Fruit fly (Drosophila melanogaster) whole organism, embryonic: Measurements from ENCODE around the gene CG16812.

Source experiments
- Abd-B ChIP-seq: fragments of 200-800 bp; sonication (Bioruptor generic); optimal IDR thresholded peaks from 2 replicates; lab custom pipeline; 2018; ENCODE audit warnings: missing biosample characterization, mild to moderate bottlenecking, missing genetic modification characterization, moderate library complexity
- CG1024 ChIP-seq: fragments of 200-800 bp; sonication (Bioruptor generic); IDR thresholded peaks from 2 replicates; pipeline ENCODE4 v1.3.6; 2022; ENCODE audit warnings: missing biosample characterization, missing genetic modification characterization
- CG10267 ChIP-seq: fragments of 200-800 bp; sonication (Bioruptor generic); optimal IDR thresholded peaks from 2 replicates; lab custom pipeline; 2018; ENCODE audit warnings: missing biosample characterization, mild to moderate bottlenecking, missing genetic modification characterization, moderate library complexity
- CG13287 ChIP-seq: fragments of 200-800 bp; sonication (Bioruptor generic); IDR thresholded peaks from 2 replicates; pipeline ENCODE4 v1.3.6; 2022; ENCODE audit warnings: missing biosample characterization, missing genetic modification characterization; ENCODE audit not compliant: partially characterized antibody
- CG15514 ChIP-seq: fragments of 200-800 bp; sonication (Bioruptor generic); optimal IDR thresholded peaks from 3 replicates; lab custom pipeline; 2017; ENCODE audit warnings: missing biosample characterization, missing genetic modification characterization, mild to moderate bottlenecking, moderate library complexity, missing genetic modification reagents
- CG17328 ChIP-seq: fragments of 200-800 bp; sonication (Bioruptor generic); IDR thresholded peaks from 2 replicates; pipeline ENCODE4 v1.3.6; 2022; ENCODE audit warnings: missing biosample characterization, missing genetic modification characterization
- CG2199 ChIP-seq: fragments of 200-800 bp; sonication (Bioruptor generic); IDR thresholded peaks from 3 replicates; pipeline ENCODE4 v1.3.6; 2022; ENCODE audit warnings: missing biosample characterization, missing genetic modification characterization
- CG31441 ChIP-seq: fragments of 200-800 bp; sonication (Bioruptor generic); IDR thresholded peaks from 2 replicates; pipeline ENCODE4 v1.3.6; 2022; ENCODE audit warnings: missing biosample characterization, missing genetic modification characterization
- CG42726 ChIP-seq: fragments of 200-800 bp; sonication (Bioruptor generic); IDR thresholded peaks from 2 replicates; pipeline ENCODE4 v1.3.6; 2022; ENCODE audit warnings: missing biosample characterization, missing genetic modification characterization; ENCODE audit not compliant: partially characterized antibody
- CG6654 ChIP-seq: fragments of 200-800 bp; sonication (Bioruptor generic); optimal IDR thresholded peaks from 2 replicates; lab custom pipeline; 2017; ENCODE audit warnings: missing biosample characterization, mild to moderate bottlenecking, missing genetic modification characterization
- CG7987 ChIP-seq: fragments of 200-800 bp; sonication (Bioruptor generic); optimal IDR thresholded peaks from 2 replicates; lab custom pipeline; 2018; ENCODE audit warnings: missing biosample characterization, mild to moderate bottlenecking, missing genetic modification characterization, moderate library complexity
- D19B ChIP-seq: fragments of 200-800 bp; sonication (Bioruptor generic); optimal IDR thresholded peaks from 2 replicates; lab custom pipeline; 2017; ENCODE audit warnings: missing biosample characterization, mild to moderate bottlenecking, missing genetic modification characterization
- Deaf1 ChIP-seq: fragments of 200-800 bp; optimal IDR thresholded peaks from 3 replicates; lab custom pipeline; 2019; ENCODE audit warnings: missing biosample characterization, mild to moderate bottlenecking, missing genetic modification characterization, moderate library complexity
- HLH4C ChIP-seq: fragments of 200-800 bp; sonication (Bioruptor generic); IDR thresholded peaks from 3 replicates; pipeline ENCODE4 v1.3.6; 2022; ENCODE audit warnings: missing biosample characterization, missing genetic modification characterization; ENCODE audit not compliant: partially characterized antibody
- Hmr ChIP-seq: fragments of 200-800 bp; sonication (Bioruptor generic); optimal IDR thresholded peaks from 3 replicates; lab custom pipeline; 2017; ENCODE audit warnings: mild to moderate bottlenecking, missing biosample characterization, missing genetic modification reagents, missing genetic modification characterization
- Med ChIP-seq: fragments of 200-800 bp; sonication (Bioruptor generic); peaks from one replicate; lab custom pipeline; 2016; ENCODE audit warnings: missing biosample characterization, missing genetic modification characterization, mild to moderate bottlenecking, inconsistent platforms, moderate library complexity
- Oli ChIP-seq: fragments of 200-800 bp; sonication (Bioruptor generic); optimal IDR thresholded peaks from 2 replicates; lab custom pipeline; 2018; ENCODE audit warnings: missing biosample characterization, mild to moderate bottlenecking, missing genetic modification characterization, moderate library complexity
- Sry-δ ChIP-seq: fragments of 200-800 bp; sonication (Bioruptor generic); optimal IDR thresholded peaks from 2 replicates; lab custom pipeline; 2016; ENCODE audit warnings: missing biosample characterization, missing genetic modification characterization
- Xrp1 ChIP-seq: fragments of 200-800 bp; sonication (Bioruptor generic); IDR thresholded peaks from 2 replicates; pipeline ENCODE4 v1.3.6; 2022; ENCODE audit warnings: missing biosample characterization, missing genetic modification characterization
- ap ChIP-seq: fragments of 200-800 bp; sonication (Bioruptor generic); IDR thresholded peaks from 2 replicates; pipeline ENCODE4 v1.3.6; 2022; ENCODE audit warnings: missing biosample characterization, missing genetic modification characterization
- bowl ChIP-seq: fragments of 200-800 bp; sonication (Bioruptor generic); IDR thresholded peaks from 2 replicates; pipeline ENCODE4 v1.3.6; 2022; ENCODE audit warnings: missing biosample characterization, missing genetic modification characterization
- chinmo ChIP-seq: fragments of 200-800 bp; sonication (Bioruptor generic); IDR thresholded peaks from 4 replicates; pipeline ENCODE4 v1.3.6; 2022; ENCODE audit warnings: missing biosample characterization, missing genetic modification characterization; ENCODE audit not compliant: partially characterized antibody
- cwo ChIP-seq: fragments of 200-800 bp; sonication (Bioruptor generic); optimal IDR thresholded peaks from 3 replicates; lab custom pipeline; 2017; ENCODE audit warnings: missing biosample characterization, missing genetic modification characterization, mild to moderate bottlenecking, moderate library complexity, missing genetic modification reagents
- dmrt99B ChIP-seq: fragments of 200-800 bp; sonication (Bioruptor generic); optimal IDR thresholded peaks from 2 replicates; lab custom pipeline; 2018; ENCODE audit warnings: missing biosample characterization, mild to moderate bottlenecking, missing genetic modification characterization, moderate library complexity
- gsb ChIP-seq: fragments of 200-800 bp; sonication (Bioruptor generic); IDR thresholded peaks from 2 replicates; pipeline ENCODE4 v1.3.6; 2022; ENCODE audit warnings: missing biosample characterization, missing genetic modification characterization
- kay ChIP-seq: fragments of 200-800 bp; sonication (Bioruptor generic); optimal IDR thresholded peaks from 2 replicates; lab custom pipeline; 2016; ENCODE audit warnings: missing biosample characterization, missing genetic modification characterization
- knrl ChIP-seq: fragments of 200-800 bp; sonication (Bioruptor generic); IDR thresholded peaks from 3 replicates; pipeline ENCODE4 v1.3.6; 2022; ENCODE audit warnings: missing biosample characterization, missing genetic modification characterization; ENCODE audit not compliant: partially characterized antibody
- luna ChIP-seq: fragments of 200-800 bp; sonication (Bioruptor generic); optimal IDR thresholded peaks from 2 replicates; lab custom pipeline; 2016; ENCODE audit warnings: missing biosample characterization, missing genetic modification characterization
- pros ChIP-seq: fragments of 200-800 bp; sonication (Bioruptor generic); optimal IDR thresholded peaks from 3 replicates; lab custom pipeline; 2019; ENCODE audit warnings: missing biosample characterization, mild to moderate bottlenecking, missing genetic modification characterization, moderate library complexity
- sens ChIP-seq: fragments of 200-800 bp; sonication (Bioruptor generic); peaks from one replicate; lab custom pipeline; 2016; ENCODE audit warnings: missing biosample characterization, missing genetic modification characterization
- sens-2 ChIP-seq: fragments of 200-800 bp; sonication (Bioruptor generic); IDR thresholded peaks from 2 replicates; pipeline ENCODE4 v1.3.6; 2022; ENCODE audit warnings: missing biosample characterization, missing genetic modification characterization
- zen ChIP-seq: fragments of 200-800 bp; sonication (Bioruptor generic); optimal IDR thresholded peaks from 3 replicates; lab custom pipeline; 2018; ENCODE audit warnings: missing biosample characterization, mild to moderate bottlenecking, missing genetic modification characterization, moderate library complexity

CG16812 gene

dm6 chr2L:13236194-13236593, 13.8 kb downstream of the CG16812 start, which contains the start of gene Jhbp14:
Jhbp14 (plus strand) TSS chr2L:13236494.
- no peak for TF ChIP-seq ap (GFP tag; lab: Robert Waterston, UW)
- TF ChIP-seq HLH4C (GFP tag; lab: Robert Waterston, UW): no peak
- TF ChIP-seq knrl (GFP tag; lab: Robert Waterston, UW): no peak

DNA sequence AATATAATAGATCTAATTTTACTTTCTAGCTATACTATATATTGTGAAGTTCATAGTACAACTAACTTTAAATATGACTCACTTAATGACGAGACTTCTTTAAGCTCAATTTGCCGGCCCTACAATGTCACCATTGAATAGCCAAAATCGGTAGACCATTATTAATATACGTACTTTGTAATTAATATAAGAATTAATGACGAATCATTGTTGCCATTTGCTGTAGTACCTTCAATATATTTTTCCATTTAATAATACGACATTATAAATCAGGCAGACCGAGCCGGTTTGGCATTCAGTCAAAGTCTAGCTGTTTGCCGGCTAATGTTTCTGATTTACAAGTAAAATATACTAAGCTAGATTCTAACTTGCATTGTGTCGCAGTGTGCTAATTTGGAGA, 17.3 kb downstream of the CG16812 start, which contains the start of gene Jhbp13:
Jhbp13 (plus strand) TSS at position 301 of the 400 bp plus-strand sequence.
- TF ChIP-seq CG6654 (GFP tag; lab: Kevin White, UChicago) (no peak), D19B (GFP tag; lab: Kevin White, UChicago) (no peak)

- TF ChIP-seq kay (GFP tag; lab: Kevin White, UChicago): no peak
- TF ChIP-seq CG2199 (GFP tag; lab: Robert Waterston, UW): peak; percentile 69; the same call in 1 of the 3 replicates
- no peak for TF ChIP-seq CG42726
- no peak for TF ChIP-seq CG31441 (GFP tag; lab: Robert Waterston, UW)
- TF ChIP-seq Hmr (GFP tag; lab: Kevin White, UChicago): no peak
- peak; percentile 60 for TF ChIP-seq Med (GFP tag; lab: Kevin White, UChicago)
- no peak for TF ChIP-seq CG10267 (tag; lab: Kevin White, UChicago)
- no peak for TF ChIP-seq cwo (GFP tag; lab: Kevin White, UChicago)
- TF ChIP-seq luna (GFP tag; lab: Kevin White, UChicago): no peak
- no peak for TF ChIP-seq Sry-δ (GFP tag; lab: Kevin White, UChicago)
- peak; percentile 95 for TF ChIP-seq pros (GFP tag; lab: Kevin White, UChicago)
- TF ChIP-seq CG13287: no peak
- peak; percentile 10 for TF ChIP-seq zen (tag; lab: Kevin White, UChicago)
- no peak for TF ChIP-seq bowl (GFP tag; lab: Robert Waterston, UW)
- TF ChIP-seq CG1024 (GFP tag; lab: Robert Waterston, UW): no peak
- TF ChIP-seq CG7987: no peak
- 0 out of 2 replicates have a peak, but pooled peaks have one; percentile 14 for TF ChIP-seq CG17328 (GFP tag; lab: Robert Waterston, UW)
- TF ChIP-seq sens (GFP tag; lab: Kevin White, UChicago): peak; percentile 81
- TF ChIP-seq sens-2: no peak
- TF ChIP-seq Xrp1 (GFP tag; lab: Robert Waterston, UW): no peak
- no peak for TF ChIP-seq dmrt99B
Measured at dm6 chr2L:13244759-13245308, 22.4 kb downstream of the CG16812 start.

- TF ChIP-seq gsb (GFP tag; lab: Robert Waterston, UW): no peak
- no peak for TF ChIP-seq Oli (tag; lab: Kevin White, UChicago)
- peak; percentile 54 for TF ChIP-seq CG6654 (GFP tag; lab: Kevin White, UChicago)
- peak; percentile 96 for TF ChIP-seq CG15514 (GFP tag; lab: Kevin White, UChicago)
- peak; percentile 56; the same call in 1 of the 4 replicates for TF ChIP-seq chinmo (GFP tag; lab: Robert Waterston, UW)
- TF ChIP-seq Deaf1 (tag; lab: Kevin White, UChicago): peak; percentile 93
- TF ChIP-seq Abd-B: no peak
Measured at dm6 chr2L:13245855-13246645, 23.7 kb downstream of the CG16812 start, which contains the start of gene CG16820. CG16820 (plus strand) TSS chr2L:13246232.
